Worm (Caenorhabditis elegans): ENCODE data around the gene srg-7.

- no peak for TF ChIP-seq tbx-11 (GFP tag; IDR thresholded peaks at IDR 0.05)
- no peak for TF ChIP-seq hmbx-1 (tag; optimal IDR thresholded peaks at IDR 0.05)
- TF ChIP-seq F13C5.2 (tag; optimal IDR thresholded peaks at IDR 0.05): no peak
- TF ChIP-seq ama-1 (optimal IDR thresholded peaks at IDR 0.05): no peak
- TF ChIP-seq hnd-1 (tag; optimal IDR thresholded peaks at IDR 0.05): no peak
- TF ChIP-seq ets-7 (tag; optimal IDR thresholded peaks at IDR 0.05): no peak
- TF ChIP-seq tra-4 (tag; optimal IDR thresholded peaks at IDR 0.05): no peak
- no peak for TF ChIP-seq hmg-4 (GFP tag; optimal IDR thresholded peaks at IDR 0.05)
- TF ChIP-seq B0310.2 (tag; optimal IDR thresholded peaks at IDR 0.05): no peak
- no peak for TF ChIP-seq scrt-1 (GFP tag; IDR thresholded peaks at IDR 0.05)
- TF ChIP-seq pes-1 (GFP tag; IDR thresholded peaks at IDR 0.05): no peak
Measured at ce11 chrIII:6287195-6287594, 19.2 kb upstream of the srg-7 start, which contains the start of gene F47D12.6.
